Worm (Caenorhabditis elegans) whole organism, L4 larva: ENCODE results near the gene cnc-2.

Experiments used
- F26F4.8 ChIP-seq: fragments of 200-800 bp; sonication (Bioruptor generic); conservative IDR thresholded peaks from 2 replicates; pipeline ENCODE4 v1.3.6; 2022; ENCODE audit warnings: missing genetic modification characterization, missing compliant biosample characterization
- F37D6.2 ChIP-seq: sonication (generic microtip); optimal IDR thresholded peaks from 2 replicates; lab custom pipeline; 2016; ENCODE audit warnings: mild to moderate bottlenecking, missing genetic modification characterization, missing compliant biosample characterization
- F49E8.2 ChIP-seq: sonication (generic microtip); optimal IDR thresholded peaks from 2 replicates; lab custom pipeline; 2016; ENCODE audit warnings: missing compliant biosample characterization, mild to moderate bottlenecking, missing genetic modification characterization, borderline replicate concordance
- Y105C5A.15 ChIP-seq: fragments of 200-800 bp; sonication (Bioruptor generic); IDR thresholded peaks from 2 replicates; pipeline ENCODE4 v1.3.6; 2022; ENCODE audit warnings: missing genetic modification characterization, missing compliant biosample characterization
- Y5F2A.4 ChIP-seq: fragments of 200-800 bp; sonication (Bioruptor generic); optimal IDR thresholded peaks from 2 replicates; lab custom pipeline; 2018; ENCODE audit warnings: mild to moderate bottlenecking, missing genetic modification characterization, missing compliant biosample characterization
- Y75B8A.6 ChIP-seq: fragments of 200-800 bp; sonication (Bioruptor generic); IDR thresholded peaks from 2 replicates; pipeline ENCODE4 v1.3.6; 2022; ENCODE audit warnings: missing genetic modification reagents, missing genetic modification characterization, missing compliant biosample characterization
- ama-1 ChIP-seq: fragments of 150-350 bp; optimal IDR thresholded peaks from 2 replicates; lab custom pipeline; 2014; ENCODE audit warnings: inconsistent platforms, mixed read lengths
- arid-1 ChIP-seq: fragments of 200-800 bp; sonication (Bioruptor generic); conservative IDR thresholded peaks from 2 replicates; pipeline ENCODE4 v1.3.6; 2022; ENCODE audit warnings: missing genetic modification reagents, missing genetic modification characterization, missing compliant biosample characterization
- ceh-20 ChIP-seq: fragments of 200-800 bp; sonication (Bioruptor generic); IDR thresholded peaks from 2 replicates; pipeline ENCODE4 v1.3.6; 2022; ENCODE audit warnings: missing genetic modification reagents, missing genetic modification characterization, missing compliant biosample characterization
- ceh-44 ChIP-seq: fragments of 200-800 bp; sonication (Bioruptor generic); IDR thresholded peaks from 2 replicates; pipeline ENCODE4 v1.3.6; 2022; ENCODE audit warnings: missing genetic modification reagents, missing genetic modification characterization, missing compliant biosample characterization
- ces-1 ChIP-seq: fragments of 150-350 bp; sonication (generic microtip); optimal IDR thresholded peaks from 4 replicates; lab custom pipeline; 2014; ENCODE audit warnings: missing biosample characterization, missing genetic modification reagents, missing genetic modification characterization
- daf-12 ChIP-seq: fragments of 150-350 bp; optimal IDR thresholded peaks from 2 replicates; lab custom pipeline; 2014; ENCODE audit warnings: missing biosample characterization, missing genetic modification reagents, missing genetic modification characterization
- daf-19 ChIP-seq: fragments of 200-800 bp; sonication (Bioruptor generic); conservative IDR thresholded peaks from 2 replicates; pipeline ENCODE4 v1.3.6; 2022; ENCODE audit warnings: missing genetic modification characterization, missing compliant biosample characterization
- dmd-6 ChIP-seq: fragments of 200-800 bp; sonication (Bioruptor generic); IDR thresholded peaks from 2 replicates; pipeline ENCODE4 v1.3.6; 2022; ENCODE audit warnings: missing genetic modification reagents, missing genetic modification characterization, missing compliant biosample characterization
- dmd-9 ChIP-seq: fragments of 200-800 bp; sonication (Bioruptor generic); IDR thresholded peaks from 2 replicates; pipeline ENCODE4 v1.3.6; 2022; ENCODE audit warnings: missing genetic modification reagents, missing genetic modification characterization, missing compliant biosample characterization
- dpl-1 ChIP-seq: fragments of 150-350 bp; optimal IDR thresholded peaks from 2 replicates; lab custom pipeline; 2014; ENCODE audit warnings: missing biosample characterization, missing genetic modification reagents, missing genetic modification characterization
- duxl-1 ChIP-seq: sonication (generic microtip); optimal IDR thresholded peaks from 2 replicates; lab custom pipeline; 2016; ENCODE audit warnings: mild to moderate bottlenecking, missing genetic modification characterization, moderate library complexity, missing compliant biosample characterization; ENCODE audit not compliant: poor library complexity
- dve-1 ChIP-seq: sonication (generic microtip); optimal IDR thresholded peaks from 2 replicates; lab custom pipeline; 2017; ENCODE audit warnings: antibody characterized with exemption, mild to moderate bottlenecking, missing genetic modification characterization, missing compliant biosample characterization; ENCODE audit not compliant: insufficient read depth
- egl-43 ChIP-seq: fragments of 200-800 bp; sonication (Bioruptor generic); IDR thresholded peaks from 2 replicates; pipeline ENCODE4 v1.3.6; 2022; ENCODE audit warnings: missing genetic modification reagents, missing genetic modification characterization, missing compliant biosample characterization
- fkh-10 ChIP-seq: fragments of 150-350 bp; optimal IDR thresholded peaks from 2 replicates; lab custom pipeline; 2014; ENCODE audit warnings: missing biosample characterization, missing genetic modification reagents, missing genetic modification characterization
- hlh-30 ChIP-seq: sonication (generic microtip); optimal IDR thresholded peaks from 2 replicates; lab custom pipeline; 2017; ENCODE audit warnings: antibody characterized with exemption, mild to moderate bottlenecking, missing genetic modification characterization, missing compliant biosample characterization; ENCODE audit not compliant: insufficient read depth
- hmg-1.1 ChIP-seq: fragments of 200-800 bp; sonication (Bioruptor generic); IDR thresholded peaks from 2 replicates; pipeline ENCODE4 v1.3.6; 2022; ENCODE audit warnings: missing genetic modification reagents, missing genetic modification characterization, missing compliant biosample characterization
- jun-1 ChIP-seq: fragments of 150-350 bp; optimal IDR thresholded peaks from 2 replicates; lab custom pipeline; 2014; ENCODE audit warnings: missing biosample characterization, missing genetic modification reagents, missing genetic modification characterization
- lim-7 ChIP-seq: fragments of 200-800 bp; sonication (Bioruptor generic); IDR thresholded peaks from 2 replicates; pipeline ENCODE4 v1.3.6; 2022; ENCODE audit warnings: missing genetic modification characterization, missing compliant biosample characterization
- lin-1 ChIP-seq: fragments of 200-800 bp; sonication (Bioruptor generic); IDR thresholded peaks from 2 replicates; pipeline ENCODE4 v1.3.6; 2022; ENCODE audit warnings: missing genetic modification reagents, missing genetic modification characterization, missing compliant biosample characterization
- lin-13 ChIP-seq: fragments of 150-350 bp; optimal IDR thresholded peaks from 2 replicates; lab custom pipeline; 2014; ENCODE audit warnings: missing biosample characterization, missing genetic modification reagents, missing genetic modification characterization
- lin-39 ChIP-seq: fragments of 150-350 bp; optimal IDR thresholded peaks from 2 replicates; lab custom pipeline; 2014; ENCODE audit warnings: missing biosample characterization, missing genetic modification reagents, missing genetic modification characterization
- lir-3 ChIP-seq: sonication (generic microtip); optimal IDR thresholded peaks from 2 replicates; lab custom pipeline; 2016; ENCODE audit warnings: mild to moderate bottlenecking, missing genetic modification characterization, missing compliant biosample characterization
- lsy-2 ChIP-seq, 2 experiments: fragments of 150-350 bp in 1 of 2; sonication (generic microtip) in 1 of 2; optimal IDR thresholded peaks; 2 replicates each; lab custom pipeline; 2014 to 2017; ENCODE audit warnings: missing biosample characterization in 2 of 2, missing genetic modification characterization in 2 of 2
- madf-5 ChIP-seq, 2 experiments: fragments of 200-800 bp; sonication (Bioruptor generic); IDR thresholded peaks; 2 replicates each; pipeline ENCODE4 v1.3.6; 2022; ENCODE audit warnings: missing compliant biosample characterization in 2 of 2, missing genetic modification characterization in 2 of 2
- mdl-1 ChIP-seq, 2 experiments: fragments of 150-350 bp in 1 of 2; sonication (generic microtip) in 1 of 2; optimal IDR thresholded peaks; 2 replicates each; lab custom pipeline; 2014 to 2017; ENCODE audit warnings: missing biosample characterization in 2 of 2, missing genetic modification characterization in 2 of 2
- mes-2 ChIP-seq: sonication (generic microtip); optimal IDR thresholded peaks from 2 replicates; lab custom pipeline; 2016; ENCODE audit warnings: missing genotype, mild to moderate bottlenecking, missing genetic modification characterization, missing compliant biosample characterization; ENCODE audit not compliant: poor library complexity, severe bottlenecking
- mxl-3 ChIP-seq: fragments of 200-800 bp; sonication (Bioruptor generic); optimal IDR thresholded peaks from 2 replicates; lab custom pipeline; 2018; ENCODE audit warnings: mild to moderate bottlenecking, missing genetic modification characterization, missing compliant biosample characterization
- nhr-11 ChIP-seq: fragments of 150-350 bp; optimal IDR thresholded peaks from 2 replicates; lab custom pipeline; 2014; ENCODE audit warnings: missing biosample characterization, missing genetic modification characterization
- nhr-237 ChIP-seq: sonication (generic microtip); optimal IDR thresholded peaks from 2 replicates; lab custom pipeline; 2017; ENCODE audit warnings: missing biosample characterization, missing genetic modification characterization
- nhr-28 ChIP-seq: fragments of 150-350 bp; optimal IDR thresholded peaks from 2 replicates; lab custom pipeline; 2014; ENCODE audit warnings: missing biosample characterization, missing genetic modification characterization
- pha-4 ChIP-seq, 2 experiments: fragments of 150-350 bp in 1 of 2; fragments of 200-800 bp in 1 of 2; sonication (Bioruptor generic) in 1 of 2; IDR thresholded peaks in 1 of 2; optimal IDR thresholded peaks in 1 of 2; 2 replicates each; pipeline versions ENCODE4 v1.3.6 to Lab custom; 2014 to 2022; ENCODE audit warnings: missing genetic modification characterization in 2 of 2, missing genetic modification reagents in 2 of 2, missing biosample characterization in 1 of 2, missing compliant biosample characterization in 1 of 2
- php-3 ChIP-seq: fragments of 200-800 bp; sonication (Bioruptor generic); IDR thresholded peaks from 2 replicates; pipeline ENCODE4 v1.3.6; 2022; ENCODE audit warnings: missing genetic modification reagents, missing genetic modification characterization, missing compliant biosample characterization
- rbr-2 ChIP-seq: sonication (generic microtip); optimal IDR thresholded peaks from 2 replicates; lab custom pipeline; 2016; ENCODE audit warnings: missing genotype, missing genetic modification characterization, missing compliant biosample characterization
- sdz-12 ChIP-seq: fragments of 200-800 bp; sonication (Bioruptor generic); optimal IDR thresholded peaks from 2 replicates; lab custom pipeline; 2018; ENCODE audit warnings: mild to moderate bottlenecking, missing genetic modification characterization, missing compliant biosample characterization
- snpc-4 ChIP-seq: fragments of 150-350 bp; optimal IDR thresholded peaks from 2 replicates; lab custom pipeline; 2014; ENCODE audit warnings: missing biosample characterization, missing genetic modification characterization
- spr-3 ChIP-seq: fragments of 200-800 bp; sonication (Bioruptor generic); optimal IDR thresholded peaks from 2 replicates; lab custom pipeline; 2018; ENCODE audit warnings: mild to moderate bottlenecking, missing genetic modification characterization, missing compliant biosample characterization
- unc-130 ChIP-seq: sonication (generic microtip); optimal IDR thresholded peaks from 2 replicates; lab custom pipeline; 2016; ENCODE audit warnings: missing genetic modification reagents, missing genetic modification characterization, missing compliant biosample characterization
- vab-7 ChIP-seq: fragments of 200-800 bp; sonication (Bioruptor generic); IDR thresholded peaks from 2 replicates; pipeline ENCODE4 v1.3.6; 2022; ENCODE audit warnings: missing genetic modification reagents, missing genetic modification characterization, missing compliant biosample characterization
- zag-1 ChIP-seq: fragments of 150-350 bp; optimal IDR thresholded peaks from 2 replicates; lab custom pipeline; 2014; ENCODE audit warnings: missing biosample characterization, missing genetic modification characterization
- zfp-2 ChIP-seq: sonication (generic microtip); optimal IDR thresholded peaks from 2 replicates; lab custom pipeline; 2016; ENCODE audit warnings: mild to moderate bottlenecking, missing genetic modification characterization, missing compliant biosample characterization
- zip-11 ChIP-seq: fragments of 200-800 bp; sonication (Bioruptor generic); IDR thresholded peaks from 2 replicates; pipeline ENCODE4 v1.3.6; 2022; ENCODE audit warnings: missing genetic modification characterization, missing compliant biosample characterization
- ztf-11 ChIP-seq: fragments of 150-350 bp; optimal IDR thresholded peaks from 2 replicates; lab custom pipeline; 2014; ENCODE audit warnings: missing biosample characterization, missing genetic modification characterization
- ztf-7 ChIP-seq: fragments of 150-350 bp; optimal IDR thresholded peaks from 2 replicates; lab custom pipeline; 2014; ENCODE audit warnings: missing biosample characterization, missing genetic modification characterization

The cnc-2 gene

DNA sequence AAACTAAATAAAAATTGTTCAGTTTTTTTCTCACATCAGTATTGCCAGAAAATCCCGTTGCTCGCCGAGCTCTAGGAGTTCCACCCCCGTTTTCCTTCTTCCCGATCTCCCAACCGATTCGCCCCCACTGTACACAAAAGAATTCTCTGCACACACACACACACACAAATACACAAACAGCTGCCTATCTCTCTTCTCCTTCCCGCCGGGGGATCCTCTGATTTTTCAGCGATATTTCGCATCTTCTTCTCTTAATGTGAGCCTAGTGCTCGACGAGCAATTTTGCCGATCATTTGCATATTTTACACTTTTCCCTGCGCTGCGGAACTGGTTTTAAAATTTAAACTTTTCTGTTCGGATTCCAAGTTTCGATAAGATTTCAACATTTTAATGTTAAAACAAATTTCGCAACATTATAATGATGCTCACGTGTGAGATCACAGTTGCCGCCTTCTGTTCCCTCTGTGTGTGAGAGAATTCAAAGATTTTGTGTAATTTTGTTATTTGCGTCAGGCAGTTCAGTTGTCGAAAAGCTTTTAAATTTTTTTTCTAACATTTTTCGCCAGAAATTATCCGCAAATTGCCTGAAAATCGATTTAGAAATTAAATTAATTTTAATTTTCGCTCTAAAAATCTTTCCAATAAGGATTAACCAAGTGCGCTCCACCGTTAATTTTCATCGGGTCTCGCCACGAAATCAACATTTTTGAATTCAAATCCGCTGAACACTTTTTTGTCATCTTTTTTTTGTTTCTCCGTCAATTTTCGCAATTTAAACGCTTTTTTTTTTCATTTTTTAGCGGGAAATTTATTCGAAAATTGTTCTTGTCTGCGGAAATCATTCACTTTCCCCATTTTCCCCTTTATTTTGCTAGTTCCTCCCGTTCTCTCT lies 21.3 kb upstream of the cnc-2 start (continued):
- TF ChIP-seq lin-39 (tag; lab: Kevin White, UChicago) = no peak
- TF ChIP-seq daf-19 (GFP tag; lab: Robert Waterston, UW) = no peak
- peak; percentile 57 for TF ChIP-seq lin-13 (GFP tag; lab: Kevin White, UChicago)
- no peak for TF ChIP-seq ztf-7
- TF ChIP-seq mes-2 (tag; lab: Kevin White, UChicago) = peak; percentile 77
- peak; percentile 52; the same call in 1 of the 2 replicates for TF ChIP-seq vab-7 (GFP tag; lab: Robert Waterston, UW)
- TF ChIP-seq mdl-1 (tag; optimal IDR thresholded peaks at IDR 0.05; lab: Kevin White, UChicago) = peak in 1 of 2 experiments; percentile 31
- TF ChIP-seq pha-4 (GFP tag; IDR thresholded peaks at IDR 0.05; lab: Robert Waterston, UW) = no peak
- TF ChIP-seq pha-4 (tag; optimal IDR thresholded peaks at IDR 0.05; lab: Kevin White, UChicago) = no peak
- TF ChIP-seq ztf-11 (tag; lab: Kevin White, UChicago) = no peak
- peak; percentile 62 for TF ChIP-seq fkh-10 (GFP tag; lab: Kevin White, UChicago)
- no peak for TF ChIP-seq php-3 (GFP tag; lab: Robert Waterston, UW)
- no peak for TF ChIP-seq ceh-20 (GFP tag; lab: Robert Waterston, UW)
- TF ChIP-seq zag-1 = no peak
- no peak for TF ChIP-seq egl-43 (GFP tag; lab: Robert Waterston, UW)
- 0 out of 2 replicates have a peak, but pooled peaks have one; percentile 41 for TF ChIP-seq lim-7 (GFP tag; lab: Robert Waterston, UW)
- TF ChIP-seq hmg-1.1 (GFP tag; lab: Robert Waterston, UW) = no peak
- no peak for TF ChIP-seq nhr-237 (tag; lab: Kevin White, UChicago)
- peak; percentile 17 for TF ChIP-seq hlh-30 (tag; lab: Kevin White, UChicago)
- TF ChIP-seq nhr-11 = peak; percentile 17
- no peak for TF ChIP-seq sdz-12 (GFP tag; lab: Kevin White, UChicago)
- TF ChIP-seq spr-3 (GFP tag; lab: Kevin White, UChicago) = no peak
- TF ChIP-seq nhr-28 = peak; percentile 51
- no peak for TF ChIP-seq lir-3
- TF ChIP-seq Y105C5A.15 (GFP tag; lab: Robert Waterston, UW) = no peak
- TF ChIP-seq lin-1 (GFP tag; lab: Robert Waterston, UW) = no peak
- peak in 1 of 2 experiments; percentile 84 for TF ChIP-seq lsy-2 (tag; optimal IDR thresholded peaks at IDR 0.05; lab: Kevin White, UChicago)
- peak; percentile 52 for TF ChIP-seq dmd-6
- no peak for TF ChIP-seq ceh-44 (GFP tag; lab: Robert Waterston, UW)
- no peak for TF ChIP-seq zip-11
- no peak for TF ChIP-seq Y5F2A.4 (GFP tag; lab: Kevin White, UChicago)
- TF ChIP-seq dve-1 (tag; lab: Kevin White, UChicago) = peak; percentile 85
- TF ChIP-seq duxl-1 (tag; lab: Kevin White, UChicago) = no peak
- TF ChIP-seq arid-1 (GFP tag; lab: Robert Waterston, UW) = no peak
- no peak for TF ChIP-seq F26F4.8 (GFP tag; lab: Robert Waterston, UW)
- no peak for TF ChIP-seq F49E8.2
- TF ChIP-seq zfp-2 (tag; lab: Kevin White, UChicago) = no peak
- TF ChIP-seq ama-1 = no peak
- no peak for TF ChIP-seq madf-5 (GFP tag; IDR thresholded peaks at IDR 0.05; lab: Robert Waterston, UW)
- no peak for TF ChIP-seq jun-1
- TF ChIP-seq Y75B8A.6 (GFP tag; lab: Robert Waterston, UW) = no peak
- TF ChIP-seq dpl-1 (GFP tag; lab: Kevin White, UChicago) = peak; percentile 87
- TF ChIP-seq F37D6.2 (tag; lab: Kevin White, UChicago) = peak; percentile 18
- no peak for TF ChIP-seq dmd-9 (GFP tag; lab: Robert Waterston, UW)
- peak; percentile 7 for TF ChIP-seq rbr-2 (tag; lab: Kevin White, UChicago)
- no peak for TF ChIP-seq mxl-3
- peak; percentile 47 for TF ChIP-seq unc-130
- TF ChIP-seq snpc-4 (tag; lab: Kevin White, UChicago) = no peak
- no peak for TF ChIP-seq daf-12
- TF ChIP-seq ces-1 (GFP tag; lab: Kevin White, UChicago) = no peak
